Worm (Caenorhabditis elegans) whole organism, L2 larva: ENCODE data around the gene srbc-54.

ENCODE experiments used
- egl-27 ChIP-seq: sonication (generic microtip); optimal IDR thresholded peaks from 3 replicates; lab custom pipeline; 2017; ENCODE audit warnings: missing biosample characterization, missing genetic modification reagents, missing genetic modification characterization
- elt-1 ChIP-seq: fragments of 150-350 bp; optimal IDR thresholded peaks from 2 replicates; lab custom pipeline; 2014; ENCODE audit warnings: missing biosample characterization, missing genetic modification characterization
- mdl-1 ChIP-seq, 2 experiments: fragments of 150-350 bp in 1 of 2; sonication (generic microtip) in 1 of 2; optimal IDR thresholded peaks; 2 replicates each; lab custom pipeline; 2017; ENCODE audit warnings: missing biosample characterization in 2 of 2, missing genetic modification characterization in 2 of 2
- sma-9 ChIP-seq, 2 experiments: fragments of 150-350 bp in 1 of 2; sonication (generic microtip) in 1 of 2; optimal IDR thresholded peaks; 2 replicates each; lab custom pipeline; 2014 to 2016; ENCODE audit warnings: missing genetic modification characterization in 2 of 2, mild to moderate bottlenecking in 1 of 2, missing biosample characterization in 1 of 2, missing compliant biosample characterization in 1 of 2, missing genetic modification reagents in 1 of 2, moderate library complexity in 1 of 2
- snpc-4 ChIP-seq: fragments of 150-350 bp; optimal IDR thresholded peaks from 2 replicates; lab custom pipeline; 2014; ENCODE audit warnings: missing biosample characterization, missing genetic modification characterization
- unc-55 ChIP-seq: fragments of 150-350 bp; sonication (generic microtip); optimal IDR thresholded peaks from 3 replicates; lab custom pipeline; 2014; ENCODE audit warnings: missing biosample characterization, missing genetic modification reagents, missing genetic modification characterization
- unc-62 ChIP-seq: fragments of 150-350 bp; optimal IDR thresholded peaks from 2 replicates; lab custom pipeline; 2014; ENCODE audit warnings: missing biosample characterization, missing genetic modification reagents, missing genetic modification characterization
- zag-1 ChIP-seq: fragments of 150-350 bp; optimal IDR thresholded peaks from 2 replicates; lab custom pipeline; 2014; ENCODE audit warnings: missing biosample characterization, missing genetic modification characterization
- ztf-4 ChIP-seq: fragments of 150-350 bp; optimal IDR thresholded peaks from 2 replicates; lab custom pipeline; 2014; ENCODE audit warnings: missing biosample characterization, missing genetic modification characterization

ce11 chrV:15865839-15866238 is 32.3 kb upstream of the srbc-54 start, which contains the start of gene srh-293:
- TF ChIP-seq unc-62 (GFP tag; lab: Kevin White, UChicago) (no peak), mdl-1 (tag; optimal IDR thresholded peaks at IDR 0.05; lab: Kevin White, UChicago) (no peak), zag-1 (tag; lab: Kevin White, UChicago) (no peak), ztf-4 (tag; lab: Kevin White, UChicago) (no peak), snpc-4 (tag; lab: Kevin White, UChicago) (no peak), elt-1 (no peak), egl-27 (tag; lab: Kevin White, UChicago) (no peak), unc-55 (GFP tag; lab: Kevin White, UChicago) (no peak), sma-9 (GFP tag; optimal IDR thresholded peaks at IDR 0.05; lab: Kevin White, UChicago) (no peak), sma-9 (tag; optimal IDR thresholded peaks at IDR 0.05; lab: Kevin White, UChicago) (no peak)
